Worm (Caenorhabditis elegans): ENCODE data around the gene C07A12.7.

DNA sequence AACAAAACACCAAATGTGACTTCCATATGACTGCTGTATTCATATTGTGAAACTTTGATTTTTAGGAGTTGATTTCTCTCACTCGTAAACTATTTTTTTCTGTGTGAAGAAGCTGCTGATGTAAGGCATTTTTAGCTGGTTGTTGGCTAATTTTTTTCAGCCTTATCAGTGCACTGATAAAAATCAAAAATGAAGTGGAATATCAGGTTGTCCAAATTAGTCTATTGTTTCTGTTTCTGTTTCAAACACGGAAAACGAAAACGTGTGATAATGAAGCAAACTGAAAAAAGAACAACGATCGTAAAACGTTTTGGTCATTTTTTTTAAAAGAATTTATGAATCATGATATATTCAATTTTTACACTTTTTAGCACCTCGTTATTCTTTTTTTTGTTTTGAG lies 41.1 kb downstream of the C07A12.7 start:
- no peak for TF ChIP-seq unc-62 (GFP tag; optimal IDR thresholded peaks at IDR 0.05)
- no peak for TF ChIP-seq dpff-1 (tag; optimal IDR thresholded peaks at IDR 0.05)
- TF ChIP-seq fkh-3 (tag; optimal IDR thresholded peaks at IDR 0.05): no peak

All from whole organism, young adult.